Worm (Caenorhabditis elegans): ENCODE data around the gene popl-1.

The popl-1 gene

DNA sequence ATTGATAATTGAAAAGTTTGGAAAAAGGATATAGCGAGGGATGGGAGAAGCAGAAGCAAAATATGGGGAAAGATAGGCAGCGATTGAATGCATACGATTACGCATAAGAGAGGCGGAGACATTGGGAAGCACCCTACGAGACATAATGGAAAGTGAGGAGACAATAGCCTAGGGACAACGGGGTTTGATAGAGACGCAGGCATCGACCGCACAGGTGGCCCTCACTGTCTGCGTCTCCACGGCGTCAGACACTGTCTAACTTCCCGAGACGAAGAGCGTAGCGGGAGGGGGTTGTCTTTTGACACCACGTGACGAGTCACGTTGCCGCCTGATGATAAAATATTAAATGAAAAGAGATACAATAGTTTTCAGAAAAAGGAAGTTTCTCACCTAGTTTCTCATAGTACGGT is 9.7 kb downstream of the popl-1 start (continued):
- TF ChIP-seq nhr-6 (tag; optimal IDR thresholded peaks at IDR 0.05) (peak; percentile 49), madf-5 (GFP tag; IDR thresholded peaks at IDR 0.05) (no peak), hlh-11 (tag; optimal IDR thresholded peaks at IDR 0.05) (peak; percentile 99), nhr-10 (tag; optimal IDR thresholded peaks at IDR 0.05) (no peak), gei-8 (GFP tag; optimal IDR thresholded peaks at IDR 0.05) (peak; percentile 74), ama-1 (optimal IDR thresholded peaks at IDR 0.05) (no peak), T26A8.4 (GFP tag; IDR thresholded peaks at IDR 0.05) (peak; percentile 93), lsy-2 (tag; optimal IDR thresholded peaks at IDR 0.05) (peak; percentile 69 to 82), mes-2 (tag; optimal IDR thresholded peaks at IDR 0.05; ENCODE audit: poor library complexity, severe bottlenecking) (peak; percentile 55), zip-2 (tag; optimal IDR thresholded peaks at IDR 0.05) (no peak)

DNA sequence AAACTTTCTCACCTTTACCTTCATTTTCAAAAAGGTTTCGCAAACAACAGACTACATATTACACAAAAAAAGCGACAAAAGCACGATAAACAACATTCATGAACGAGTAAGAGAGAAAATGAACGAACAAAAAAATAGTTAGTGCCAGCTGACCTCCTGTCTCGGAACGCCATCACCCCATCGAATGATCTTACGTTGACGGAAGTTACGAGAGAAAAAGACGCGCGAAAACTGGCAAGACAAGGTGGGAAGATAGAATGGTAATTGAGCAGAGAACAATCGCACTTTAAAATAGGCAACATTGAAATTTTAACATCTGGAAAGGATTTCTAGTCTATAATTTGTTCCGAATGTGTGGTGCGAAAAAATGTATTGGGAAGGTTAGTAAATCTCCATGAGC is 10.5 kb downstream of the popl-1 start:
- TF ChIP-seq sdz-12 (GFP tag; optimal IDR thresholded peaks at IDR 0.05): no peak
- TF ChIP-seq hif-1 (tag; optimal IDR thresholded peaks at IDR 0.05): no peak
- no peak for TF ChIP-seq ama-1 (optimal IDR thresholded peaks at IDR 0.05)
- peak; percentile 7; the same call in 1 of the 2 replicates for TF ChIP-seq hmg-1.1 (GFP tag; IDR thresholded peaks at IDR 0.05)
- TF ChIP-seq nhr-25 (tag; optimal IDR thresholded peaks at IDR 0.05; ENCODE audit: borderline replicate concordance, insufficient read depth): no peak
- TF ChIP-seq unc-39 (tag; optimal IDR thresholded peaks at IDR 0.05): no peak
- TF ChIP-seq ZK337.2 (GFP tag; IDR thresholded peaks at IDR 0.05): no peak
- 0 out of 2 replicates have a peak, but pooled peaks have one; percentile 22 for TF ChIP-seq ceh-20 (GFP tag; IDR thresholded peaks at IDR 0.05)
- TF ChIP-seq ceh-44 (GFP tag; IDR thresholded peaks at IDR 0.05): no peak
- TF ChIP-seq lin-15B (tag; optimal IDR thresholded peaks at IDR 0.05): no peak
- TF ChIP-seq cey-2 (tag; optimal IDR thresholded peaks at IDR 0.05; ENCODE audit: borderline replicate concordance, insufficient read depth): no peak
- no peak for TF ChIP-seq zip-2 (tag; optimal IDR thresholded peaks at IDR 0.05)
- TF ChIP-seq egl-27 (tag; optimal IDR thresholded peaks at IDR 0.05): no peak
- TF ChIP-seq ZK546.5 (tag; optimal IDR thresholded peaks at IDR 0.05): no peak
- TF ChIP-seq dmd-6 (GFP tag; IDR thresholded peaks at IDR 0.05): peak; percentile 59
- TF ChIP-seq nhr-6 (tag; optimal IDR thresholded peaks at IDR 0.05): no peak
- no peak for TF ChIP-seq T26A8.4 (GFP tag; IDR thresholded peaks at IDR 0.05)
- no peak for TF ChIP-seq ztf-7 (tag; optimal IDR thresholded peaks at IDR 0.05)
- TF ChIP-seq gei-8 (GFP tag; optimal IDR thresholded peaks at IDR 0.05): no peak
- TF ChIP-seq ceh-62 (tag; optimal IDR thresholded peaks at IDR 0.05): no peak
- TF ChIP-seq T20F7.1 (GFP tag; optimal IDR thresholded peaks at IDR 0.05): no peak
- TF ChIP-seq Y105C5A.15 (GFP tag; IDR thresholded peaks at IDR 0.05): no peak
- no peak for TF ChIP-seq D1046.2 (GFP tag; IDR thresholded peaks at IDR 0.05)
- peak in 1 of 2 experiments; percentile 61 for TF ChIP-seq daf-16 (GFP tag; optimal IDR thresholded peaks at IDR 0.05)
- TF ChIP-seq daf-16 (tag; optimal IDR thresholded peaks at IDR 0.05): peak; percentile 36
- no peak for TF ChIP-seq nhr-77 (tag; optimal IDR thresholded peaks at IDR 0.05)
- no peak for TF ChIP-seq F26F4.8 (GFP tag; conservative IDR thresholded peaks at IDR 0.05)
- TF ChIP-seq nhr-42 (GFP tag; IDR thresholded peaks at IDR 0.05): no peak
- no peak for TF ChIP-seq Y5F2A.4 (GFP tag; optimal IDR thresholded peaks at IDR 0.05)
- TF ChIP-seq lin-29 (GFP tag; IDR thresholded peaks at IDR 0.05): no peak
- no peak for TF ChIP-seq mxl-3 (GFP tag; optimal IDR thresholded peaks at IDR 0.05)
- 0 out of 2 replicates have a peak, but pooled peaks have one; percentile 11 for TF ChIP-seq mdt-29 (GFP tag; IDR thresholded peaks at IDR 0.05)
- TF ChIP-seq lin-39 (tag; optimal IDR thresholded peaks at IDR 0.05): no peak
- no peak for TF ChIP-seq lin-13 (GFP tag; optimal IDR thresholded peaks at IDR 0.05)
- no peak for TF ChIP-seq daf-8 (GFP tag; IDR thresholded peaks at IDR 0.05)
- no peak for TF ChIP-seq zip-11 (GFP tag; IDR thresholded peaks at IDR 0.05)
- no peak for TF ChIP-seq F44E2.7 (GFP tag; IDR thresholded peaks at IDR 0.05)
- no peak for TF ChIP-seq madf-9 (GFP tag; conservative IDR thresholded peaks at IDR 0.05)
- TF ChIP-seq nhr-102 (tag; optimal IDR thresholded peaks at IDR 0.05): no peak
- TF ChIP-seq ces-1 (GFP tag; optimal IDR thresholded peaks at IDR 0.05): no peak
- no peak for TF ChIP-seq nhr-111 (GFP tag; optimal IDR thresholded peaks at IDR 0.05)
- no peak for TF ChIP-seq spr-1 (tag; optimal IDR thresholded peaks at IDR 0.05)
- no peak for TF ChIP-seq Y75B8A.6 (GFP tag; IDR thresholded peaks at IDR 0.05)
- TF ChIP-seq jun-1 (tag; optimal IDR thresholded peaks at IDR 0.05): no peak
- TF ChIP-seq ctbp-1 (GFP tag; IDR thresholded peaks at IDR 0.05): no peak

Data from whole organism, L4 larva.